Worm (Caenorhabditis elegans): Measurements from ENCODE around the gene mtp-18.

DNA sequence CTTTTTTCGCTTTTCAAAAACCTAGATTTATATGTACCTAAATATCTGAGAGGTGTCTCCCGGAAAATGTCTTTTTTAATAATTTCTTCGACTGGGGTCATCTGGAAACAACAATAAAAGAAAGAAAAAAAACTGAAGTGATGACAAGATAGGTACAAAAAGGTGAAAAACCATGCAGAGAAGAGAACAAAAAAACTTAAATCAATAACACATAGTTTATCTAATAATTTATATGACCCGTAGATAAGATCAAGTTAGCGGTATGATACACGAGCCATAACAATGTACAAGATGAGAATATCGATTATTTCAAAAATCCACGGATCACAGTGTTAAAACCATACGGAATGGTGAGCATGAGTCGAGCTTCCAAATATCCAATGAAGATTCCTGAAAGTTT lies at the start of gene mtp-18:
- no peak for TF ChIP-seq nhr-237 (tag; optimal IDR thresholded peaks at IDR 0.05)
- TF ChIP-seq ceh-28 (tag; optimal IDR thresholded peaks at IDR 0.05) = no peak
- TF ChIP-seq nhr-11 (tag; optimal IDR thresholded peaks at IDR 0.05) = no peak
- TF ChIP-seq unc-62 (GFP tag; optimal IDR thresholded peaks at IDR 0.05) = no peak
- no peak for TF ChIP-seq aly-2 (tag; optimal IDR thresholded peaks at IDR 0.05)
- no peak for TF ChIP-seq mml-1 (tag; optimal IDR thresholded peaks at IDR 0.05)
- no peak for TF ChIP-seq fkh-10 (GFP tag; optimal IDR thresholded peaks at IDR 0.05)
- TF ChIP-seq pha-4 (tag; optimal IDR thresholded peaks at IDR 0.05) = no peak
- TF ChIP-seq nhr-43 (tag; optimal IDR thresholded peaks at IDR 0.05; ENCODE audit: poor library complexity, severe bottlenecking) = no peak
